Worm (Caenorhabditis elegans) whole organism, L1 larva: ENCODE data around the gene ilcr-2.

Source experiments
- C04F5.9 ChIP-seq: sonication (generic microtip); optimal IDR thresholded peaks from 2 replicates; lab custom pipeline; 2016; ENCODE audit warnings: missing genetic modification characterization, missing compliant biosample characterization
- C34B4.2 ChIP-seq: sonication (generic microtip); optimal IDR thresholded peaks from 2 replicates; lab custom pipeline; 2017; ENCODE audit warnings: mild to moderate bottlenecking, missing genetic modification characterization, missing compliant biosample characterization
- F16B12.6 ChIP-seq: fragments of 150-350 bp; optimal IDR thresholded peaks from 2 replicates; lab custom pipeline; 2014; ENCODE audit warnings: missing biosample characterization, missing genetic modification characterization
- aha-1 ChIP-seq: fragments of 150-350 bp; optimal IDR thresholded peaks from 2 replicates; lab custom pipeline; 2014; ENCODE audit warnings: missing biosample characterization, missing genetic modification characterization
- ama-1 ChIP-seq: fragments of 150-350 bp; optimal IDR thresholded peaks from 2 replicates; lab custom pipeline; 2014
- blmp-1 ChIP-seq: fragments of 150-350 bp; optimal IDR thresholded peaks from 2 replicates; lab custom pipeline; 2014; ENCODE audit warnings: missing biosample characterization, missing genetic modification characterization
- ceh-82 ChIP-seq, 3 experiments: fragments of 150-350 bp in 1 of 3; sonication (generic microtip) in 2 of 3; optimal IDR thresholded peaks; 2 replicates each; lab custom pipeline; 2014 to 2017; ENCODE audit warnings: missing biosample characterization in 3 of 3, missing genetic modification characterization in 3 of 3
- ces-1 ChIP-seq: fragments of 150-350 bp; optimal IDR thresholded peaks from 2 replicates; lab custom pipeline; 2014; ENCODE audit warnings: missing biosample characterization, missing genetic modification reagents, missing genetic modification characterization
- egl-27 ChIP-seq, 2 experiments: fragments of 150-350 bp in 1 of 2; sonication (generic microtip); optimal IDR thresholded peaks; 3 replicates each; lab custom pipeline; 2017 to 2018; ENCODE audit warnings: missing biosample characterization in 2 of 2, missing genetic modification characterization in 2 of 2, missing genetic modification reagents in 2 of 2
- elt-3 ChIP-seq, 6 experiments: fragments of 150-350 bp in 1 of 6; sonication (generic microtip); optimal IDR thresholded peaks; 2 replicates each; lab custom pipeline; 2017 to 2018; ENCODE audit warnings: missing biosample characterization in 6 of 6, missing genetic modification characterization in 6 of 6, inconsistent platforms in 1 of 6
- ets-5 ChIP-seq: fragments of 200-800 bp; sonication (Bioruptor generic); IDR thresholded peaks from 2 replicates; pipeline ENCODE4 v1.3.6; 2022; ENCODE audit warnings: missing genetic modification characterization, missing compliant biosample characterization
- fkh-4 ChIP-seq: sonication (generic microtip); optimal IDR thresholded peaks from 2 replicates; lab custom pipeline; 2016; ENCODE audit warnings: missing compliant biosample characterization, missing genetic modification characterization, borderline replicate concordance
- fos-1 ChIP-seq: fragments of 150-350 bp; optimal IDR thresholded peaks from 2 replicates; lab custom pipeline; 2014; ENCODE audit warnings: missing biosample characterization, missing genetic modification characterization
- hlh-4 ChIP-seq: sonication (generic microtip); optimal IDR thresholded peaks from 2 replicates; lab custom pipeline; 2016; ENCODE audit warnings: mild to moderate bottlenecking, missing genetic modification characterization, missing compliant biosample characterization
- irx-1 ChIP-seq: sonication (generic microtip); optimal IDR thresholded peaks from 2 replicates; lab custom pipeline; 2016; ENCODE audit warnings: missing genetic modification characterization, missing compliant biosample characterization
- lin-14 ChIP-seq: fragments of 200-800 bp; sonication (Bioruptor generic); optimal IDR thresholded peaks from 2 replicates; lab custom pipeline; 2018; ENCODE audit warnings: mild to moderate bottlenecking, missing genetic modification characterization, moderate library complexity, missing compliant biosample characterization
- lin-35 ChIP-seq, 2 experiments: fragments of 150-350 bp; optimal IDR thresholded peaks; 2 replicates each; lab custom pipeline; 2014; ENCODE audit warnings: missing biosample characterization in 2 of 2, missing genetic modification characterization in 2 of 2, missing genetic modification reagents in 2 of 2
- mdl-1 ChIP-seq, 2 experiments: fragments of 150-350 bp; optimal IDR thresholded peaks; 2 replicates each; lab custom pipeline; 2014 to 2017; ENCODE audit warnings: missing biosample characterization in 2 of 2, missing genetic modification characterization in 2 of 2, inconsistent platforms in 1 of 2
- mep-1 ChIP-seq: fragments of 150-350 bp; optimal IDR thresholded peaks from 2 replicates; lab custom pipeline; 2014; ENCODE audit warnings: missing biosample characterization, missing genetic modification characterization
- nhr-19 ChIP-seq: fragments of 200-800 bp; sonication (Bioruptor generic); conservative IDR thresholded peaks from 2 replicates; pipeline ENCODE4 v1.3.6; 2022; ENCODE audit warnings: missing genetic modification characterization, missing compliant biosample characterization
- nhr-20 ChIP-seq: sonication (generic microtip); optimal IDR thresholded peaks from 2 replicates; lab custom pipeline; 2016; ENCODE audit warnings: mild to moderate bottlenecking, missing genetic modification characterization, missing compliant biosample characterization
- nhr-84 ChIP-seq: sonication (generic microtip); optimal IDR thresholded peaks from 2 replicates; lab custom pipeline; 2017; ENCODE audit warnings: missing biosample characterization, missing genetic modification characterization
- nhr-85 ChIP-seq: sonication (generic microtip); peaks from one replicate; lab custom pipeline; 2016; ENCODE audit warnings: missing genetic modification characterization, inconsistent platforms, missing compliant biosample characterization
- nhr-90 ChIP-seq: sonication (generic microtip); optimal IDR thresholded peaks from 2 replicates; lab custom pipeline; 2016; ENCODE audit warnings: mild to moderate bottlenecking, missing genetic modification characterization, missing compliant biosample characterization; ENCODE audit not compliant: poor library complexity
- sox-4 ChIP-seq: sonication (generic microtip); optimal IDR thresholded peaks from 2 replicates; lab custom pipeline; 2016; ENCODE audit warnings: missing genetic modification characterization, missing compliant biosample characterization
- sptf-1 ChIP-seq: fragments of 150-350 bp; optimal IDR thresholded peaks from 2 replicates; lab custom pipeline; 2014; ENCODE audit warnings: missing biosample characterization, missing genetic modification characterization
- sup-37 ChIP-seq: fragments of 200-800 bp; sonication (Bioruptor generic); optimal IDR thresholded peaks from 2 replicates; lab custom pipeline; 2018; ENCODE audit warnings: mild to moderate bottlenecking, missing genetic modification characterization, missing compliant biosample characterization
- unc-30 ChIP-seq: sonication (generic microtip); optimal IDR thresholded peaks from 2 replicates; lab custom pipeline; 2017; ENCODE audit warnings: missing biosample characterization, missing genetic modification characterization
- unc-62 ChIP-seq: fragments of 150-350 bp; optimal IDR thresholded peaks from 2 replicates; lab custom pipeline; 2014; ENCODE audit warnings: missing biosample characterization, missing genetic modification reagents, missing genetic modification characterization
- xbp-1 ChIP-seq: sonication (generic microtip); optimal IDR thresholded peaks from 2 replicates; lab custom pipeline; 2016; ENCODE audit warnings: missing genetic modification characterization, missing compliant biosample characterization
- zag-1 ChIP-seq: fragments of 150-350 bp; optimal IDR thresholded peaks from 2 replicates; lab custom pipeline; 2014; ENCODE audit warnings: missing biosample characterization, missing genetic modification characterization
- zip-4 ChIP-seq: fragments of 200-800 bp; sonication (Bioruptor generic); optimal IDR thresholded peaks from 2 replicates; lab custom pipeline; 2018; ENCODE audit warnings: mild to moderate bottlenecking, missing genetic modification characterization, moderate library complexity, missing compliant biosample characterization

Gene ilcr-2

ce11 chrII:5494405-5494804 lies 19.4 kb downstream of the ilcr-2 start, which contains the start of gene F12A10.6:
TSS of gene F12A10.6 (minus strand) at chrII:5494505.
- TF ChIP-seq F16B12.6 (tag; lab: Kevin White, UChicago), result no peak
- TF ChIP-seq zag-1, result no peak
- no peak for TF ChIP-seq ama-1 (lab: Kevin White, UChicago)
- no peak for TF ChIP-seq aha-1 (tag; lab: Kevin White, UChicago)
- no peak for TF ChIP-seq zip-4 (GFP tag; lab: Kevin White, UChicago)
- TF ChIP-seq unc-30 (tag; lab: Kevin White, UChicago), result no peak
- no peak for TF ChIP-seq C34B4.2
- TF ChIP-seq mdl-1 (tag; optimal IDR thresholded peaks at IDR 0.05; lab: Kevin White, UChicago), result no peak
- TF ChIP-seq ces-1 (GFP tag; lab: Kevin White, UChicago), result no peak
- no peak for TF ChIP-seq nhr-85 (tag; lab: Kevin White, UChicago)
- TF ChIP-seq irx-1 (tag; lab: Kevin White, UChicago), result no peak
- no peak for TF ChIP-seq xbp-1 (tag; lab: Kevin White, UChicago)
- TF ChIP-seq lin-35 (GFP tag; optimal IDR thresholded peaks at IDR 0.05; lab: Kevin White, UChicago), result no peak

ce11 chrII:5496375-5496774 lies 21.3 kb downstream of the ilcr-2 start, which contains the start of gene F12A10.1:
TSS of gene F12A10.1 (plus strand) at chrII:5496540.
- peak; percentile 6 for TF ChIP-seq blmp-1 (tag; lab: Kevin White, UChicago)
- no peak for TF ChIP-seq unc-30 (tag; lab: Kevin White, UChicago)
- TF ChIP-seq zip-4 (GFP tag; lab: Kevin White, UChicago), result no peak
- peak; percentile 52 for TF ChIP-seq nhr-20 (tag; lab: Kevin White, UChicago)
- TF ChIP-seq sox-4 (tag; lab: Kevin White, UChicago), result no peak
- peak; percentile 43 for TF ChIP-seq lin-14 (GFP tag; lab: Kevin White, UChicago)
- TF ChIP-seq nhr-85 (tag; lab: Kevin White, UChicago), result peak; percentile 60
- peak in 2 of 6 experiments; percentile 1 to 62 for TF ChIP-seq elt-3 (tag; optimal IDR thresholded peaks at IDR 0.05; lab: Kevin White, UChicago)
- TF ChIP-seq, all 84 proteins: peak for 5

ce11 chrII:5497541-5497940 lies 22.5 kb downstream of the ilcr-2 start:
- TF ChIP-seq fkh-4 (tag; lab: Kevin White, UChicago) (no peak), nhr-85 (tag; lab: Kevin White, UChicago) (peak; percentile 26)
- TF ChIP-seq, all 84 proteins: peak for 1

DNA sequence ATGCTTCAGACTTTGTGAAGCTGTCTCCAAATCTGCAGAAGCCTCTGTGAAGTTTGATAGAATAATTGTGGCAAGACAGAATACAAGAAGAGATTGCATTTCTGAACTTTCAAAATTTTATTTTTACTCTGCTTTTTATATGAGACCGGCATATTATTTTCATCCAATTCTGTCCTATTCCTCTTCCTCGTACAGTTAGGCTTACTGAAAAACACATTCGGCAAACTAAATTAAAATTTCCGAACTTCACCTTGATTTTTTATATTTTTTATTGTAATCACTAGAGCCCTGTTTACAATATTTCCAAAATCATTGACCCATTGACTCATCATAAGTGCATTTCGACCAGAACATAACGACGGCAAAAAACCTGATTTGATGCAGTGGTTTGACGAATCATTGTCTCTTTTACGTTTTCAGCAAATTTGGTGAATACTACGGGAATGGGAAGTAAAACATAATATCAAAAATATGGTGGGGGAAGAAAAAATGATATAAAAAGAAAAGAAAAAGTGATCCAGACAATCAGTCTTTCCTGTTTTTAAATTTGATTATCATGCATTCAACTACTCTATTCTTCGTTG lies 23.2 kb downstream of the ilcr-2 start, which contains the start of the genes suex-1 and F12A10.9:
TSS of gene suex-1 (minus strand) at position 101 of the 584 bp plus-strand sequence.
TSS of gene F12A10.9 (plus strand) at position 534 of the 584 bp plus-strand sequence.
- TF ChIP-seq nhr-84 (tag; lab: Kevin White, UChicago), result no peak
- no peak for TF ChIP-seq zag-1
- TF ChIP-seq unc-62 (GFP tag; lab: Kevin White, UChicago), result no peak
- TF ChIP-seq nhr-90, result no peak
- TF ChIP-seq mep-1 (tag; lab: Kevin White, UChicago), result no peak
- no peak for TF ChIP-seq lin-14 (GFP tag; lab: Kevin White, UChicago)

DNA sequence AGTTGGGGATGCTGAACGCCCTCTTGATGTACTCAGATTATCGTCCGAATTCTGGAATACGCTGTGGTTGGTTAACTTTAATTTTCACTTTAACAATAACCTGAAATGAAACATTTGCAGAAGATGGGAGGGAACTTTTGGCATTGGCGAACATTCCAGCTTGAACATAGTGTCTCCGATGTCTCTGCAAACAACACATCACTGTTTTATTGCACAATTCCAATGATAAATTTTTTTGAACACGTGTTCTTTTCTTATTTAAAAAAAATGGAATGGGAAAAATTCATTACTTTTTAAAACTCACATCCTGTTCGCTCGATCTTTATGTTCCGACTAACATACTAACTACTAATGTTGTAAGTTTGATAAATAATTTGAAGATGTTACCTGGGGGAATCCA lies 25.4 kb downstream of the ilcr-2 start, which contains the start of gene fzy-1:
TSS of gene fzy-1 (plus strand) at position 301 of the 400 bp plus-strand sequence.
- TF ChIP-seq ceh-82 (tag; optimal IDR thresholded peaks at IDR 0.05; lab: Kevin White, UChicago) (no peak), ama-1 (lab: Kevin White, UChicago) (no peak), sup-37 (GFP tag; lab: Kevin White, UChicago) (no peak), sptf-1 (tag; lab: Kevin White, UChicago) (no peak), unc-62 (GFP tag; lab: Kevin White, UChicago) (no peak), C04F5.9 (tag; lab: Kevin White, UChicago) (no peak), ets-5 (GFP tag; lab: Robert Waterston, UW) (no peak), egl-27 (tag; optimal IDR thresholded peaks at IDR 0.05; lab: Kevin White, UChicago) (no peak), fos-1 (no peak), hlh-4 (tag; lab: Kevin White, UChicago) (no peak), nhr-19 (GFP tag; lab: Robert Waterston, UW) (no peak), C34B4.2 (no peak)
